Fruit fly (Drosophila melanogaster) whole organism, embryonic: ENCODE results near the gene Bacc.

Experiments used
- Blimp-1 ChIP-seq: fragments of 200-800 bp; sonication (Bioruptor generic); optimal IDR thresholded peaks from 3 replicates; lab custom pipeline; 2018; ENCODE audit warnings: missing biosample characterization, missing genetic modification characterization, mild to moderate bottlenecking, moderate library complexity, missing genetic modification reagents
- CG10462 ChIP-seq: fragments of 200-800 bp; sonication (Bioruptor generic); optimal IDR thresholded peaks from 2 replicates; lab custom pipeline; 2016; ENCODE audit warnings: missing biosample characterization, missing genetic modification characterization
- CG11456 ChIP-seq: fragments of 200-800 bp; sonication (Bioruptor generic); IDR thresholded peaks from 3 replicates; pipeline ENCODE4 v1.3.6; 2022; ENCODE audit warnings: missing biosample characterization, missing genetic modification characterization
- CG12219 ChIP-seq: fragments of 200-800 bp; sonication (Bioruptor generic); optimal IDR thresholded peaks from 3 replicates; lab custom pipeline; 2018; ENCODE audit warnings: missing biosample characterization, mild to moderate bottlenecking, missing genetic modification characterization
- CG13624 ChIP-seq: fragments of 200-800 bp; sonication (Bioruptor generic); optimal IDR thresholded peaks from 2 replicates; lab custom pipeline; 2016; ENCODE audit warnings: missing biosample characterization, missing genetic modification characterization
- CG15011 ChIP-seq: fragments of 200-800 bp; sonication (Bioruptor generic); optimal IDR thresholded peaks from 3 replicates; lab custom pipeline; 2018; ENCODE audit warnings: missing biosample characterization, mild to moderate bottlenecking, missing genetic modification characterization
- CG1832 ChIP-seq: fragments of 200-800 bp; sonication (Bioruptor generic); optimal IDR thresholded peaks from 2 replicates; lab custom pipeline; 2017; ENCODE audit warnings: missing biosample characterization, mild to moderate bottlenecking, missing genetic modification characterization, inconsistent platforms
- CG18599 ChIP-seq: fragments of 200-800 bp; sonication (Bioruptor generic); optimal IDR thresholded peaks from 3 replicates; lab custom pipeline; 2017; ENCODE audit warnings: missing biosample characterization, missing genetic modification characterization, mild to moderate bottlenecking, moderate library complexity, missing genetic modification reagents
- CG2199 ChIP-seq: fragments of 200-800 bp; sonication (Bioruptor generic); IDR thresholded peaks from 3 replicates; pipeline ENCODE4 v1.3.6; 2022; ENCODE audit warnings: missing biosample characterization, missing genetic modification characterization
- CG2889 ChIP-seq: fragments of 200-800 bp; sonication (Bioruptor generic); IDR thresholded peaks from 3 replicates; pipeline ENCODE4 v1.3.6; 2022; ENCODE audit warnings: missing biosample characterization, missing genetic modification characterization
- CG34376 ChIP-seq: fragments of 200-800 bp; sonication (Bioruptor generic); optimal IDR thresholded peaks from 2 replicates; lab custom pipeline; 2018; ENCODE audit warnings: missing biosample characterization, mild to moderate bottlenecking, missing genetic modification characterization
- CG5180 ChIP-seq: fragments of 200-800 bp; sonication (Bioruptor generic); optimal IDR thresholded peaks from 3 replicates; lab custom pipeline; 2017; ENCODE audit warnings: missing biosample characterization, missing genetic modification characterization, mild to moderate bottlenecking, moderate library complexity, missing genetic modification reagents
- CG7963 ChIP-seq: fragments of 200-800 bp; sonication (Bioruptor generic); IDR thresholded peaks from 3 replicates; pipeline ENCODE4 v1.3.6; 2022; ENCODE audit warnings: missing biosample characterization, missing genetic modification characterization; ENCODE audit not compliant: partially characterized antibody
- CG7987 ChIP-seq: fragments of 200-800 bp; sonication (Bioruptor generic); optimal IDR thresholded peaks from 2 replicates; lab custom pipeline; 2018; ENCODE audit warnings: missing biosample characterization, mild to moderate bottlenecking, missing genetic modification characterization, moderate library complexity
- CG9215 ChIP-seq: fragments of 200-800 bp; sonication (Bioruptor generic); IDR thresholded peaks from 2 replicates; pipeline ENCODE4 v1.3.6; 2022; ENCODE audit warnings: missing biosample characterization, missing genetic modification characterization
- Deaf1 ChIP-seq: fragments of 200-800 bp; optimal IDR thresholded peaks from 3 replicates; lab custom pipeline; 2019; ENCODE audit warnings: missing biosample characterization, mild to moderate bottlenecking, missing genetic modification characterization, moderate library complexity
- Dip2 ChIP-seq: fragments of 200-800 bp; sonication (Bioruptor generic); IDR thresholded peaks from 2 replicates; pipeline ENCODE4 v1.3.6; 2022; ENCODE audit warnings: missing biosample characterization, missing genetic modification characterization
- Drgx ChIP-seq: fragments of 200-800 bp; sonication (Bioruptor generic); IDR thresholded peaks from 2 replicates; pipeline ENCODE4 v1.3.6; 2022; ENCODE audit warnings: missing biosample characterization, missing genetic modification characterization
- HLH3B ChIP-seq: fragments of 200-800 bp; sonication (Bioruptor generic); IDR thresholded peaks from 2 replicates; pipeline ENCODE4 v1.3.6; 2022; ENCODE audit warnings: missing biosample characterization, missing genetic modification characterization
- HmgD ChIP-seq: fragments of 200-800 bp; sonication (Bioruptor generic); optimal IDR thresholded peaks from 3 replicates; lab custom pipeline; 2016; ENCODE audit warnings: missing biosample characterization, missing genetic modification characterization
- Hr78 ChIP-seq, 2 experiments: fragments of 200-800 bp in 1 of 2; fragments of >200 bp in 1 of 2; sonication (Bioruptor generic) in 1 of 2; optimal IDR thresholded peaks; 2 replicates each; lab custom pipeline; 2017 to 2019; ENCODE audit warnings: missing biosample characterization in 2 of 2, missing genetic modification characterization in 2 of 2, mild to moderate bottlenecking in 1 of 2, moderate library complexity in 1 of 2
- Med ChIP-seq: fragments of 200-800 bp; sonication (Bioruptor generic); peaks from one replicate; lab custom pipeline; 2016; ENCODE audit warnings: missing biosample characterization, missing genetic modification characterization, mild to moderate bottlenecking, inconsistent platforms, moderate library complexity
- NFAT ChIP-seq: fragments of 200-800 bp; sonication (Bioruptor generic); IDR thresholded peaks from 2 replicates; pipeline ENCODE4 v1.3.6; 2022; ENCODE audit warnings: missing biosample characterization, missing genetic modification characterization
- Nf-YC ChIP-seq: fragments of 200-800 bp; optimal IDR thresholded peaks from 3 replicates; lab custom pipeline; 2019; ENCODE audit warnings: missing biosample characterization, mild to moderate bottlenecking, missing genetic modification characterization, moderate library complexity
- Sox100B ChIP-seq: fragments of 200-800 bp; sonication (Bioruptor generic); optimal IDR thresholded peaks from 3 replicates; lab custom pipeline; 2018; ENCODE audit warnings: missing biosample characterization, mild to moderate bottlenecking, missing genetic modification characterization
- Taf1 ChIP-seq: fragments of 200-800 bp; sonication (Bioruptor generic); IDR thresholded peaks from 2 replicates; pipeline ENCODE4 v1.3.6; 2022; ENCODE audit warnings: missing biosample characterization, missing genetic modification characterization
- YL-1 ChIP-seq: fragments of 200-800 bp; sonication (Bioruptor generic); optimal IDR thresholded peaks from 3 replicates; lab custom pipeline; 2017; ENCODE audit warnings: missing biosample characterization, mild to moderate bottlenecking, missing genetic modification characterization
- aop ChIP-seq: fragments of 200-800 bp; sonication (Bioruptor generic); IDR thresholded peaks from 2 replicates; pipeline ENCODE4 v1.3.6; 2022; ENCODE audit warnings: missing biosample characterization, missing genetic modification characterization
- bsh ChIP-seq, 2 experiments: fragments of 200-800 bp; sonication (Bioruptor generic); optimal IDR thresholded peaks; 2 replicates each; lab custom pipeline; 2017 to 2018; ENCODE audit warnings: mild to moderate bottlenecking in 2 of 2, missing biosample characterization in 2 of 2, missing genetic modification characterization in 2 of 2, moderate library complexity in 1 of 2
- chn ChIP-seq: fragments of 200-800 bp; sonication (Bioruptor generic); optimal IDR thresholded peaks from 2 replicates; lab custom pipeline; 2016; ENCODE audit warnings: missing biosample characterization, missing genetic modification characterization
- ci ChIP-seq: fragments of 200-800 bp; sonication (Bioruptor generic); IDR thresholded peaks from 3 replicates; pipeline ENCODE4 v1.3.6; 2022; ENCODE audit warnings: missing biosample characterization, missing genetic modification characterization
- danr ChIP-seq: fragments of 200-800 bp; sonication (Bioruptor generic); IDR thresholded peaks from 2 replicates; pipeline ENCODE4 v1.3.6; 2022; ENCODE audit warnings: missing biosample characterization, missing genetic modification characterization
- ftz-f1 ChIP-seq: fragments of 200-800 bp; sonication (Bioruptor generic); optimal IDR thresholded peaks from 2 replicates; lab custom pipeline; 2016; ENCODE audit warnings: missing biosample characterization, missing genetic modification characterization
- ham ChIP-seq: fragments of 200-800 bp; sonication (Bioruptor generic); IDR thresholded peaks from 2 replicates; pipeline ENCODE4 v1.3.6; 2022; ENCODE audit warnings: missing biosample characterization, missing genetic modification characterization
- lab ChIP-seq: fragments of 200-800 bp; sonication (Bioruptor generic); optimal IDR thresholded peaks from 3 replicates; lab custom pipeline; 2017; ENCODE audit warnings: missing biosample characterization, missing genetic modification characterization, mild to moderate bottlenecking, moderate library complexity, missing genetic modification reagents
- sna ChIP-seq: fragments of 200-800 bp; sonication (Bioruptor generic); IDR thresholded peaks from 2 replicates; pipeline ENCODE4 v1.3.6; 2022; ENCODE audit warnings: missing biosample characterization, missing genetic modification characterization; ENCODE audit not compliant: partially characterized antibody
- sug ChIP-seq: fragments of 200-800 bp; optimal IDR thresholded peaks from 2 replicates; lab custom pipeline; 2019; ENCODE audit warnings: missing biosample characterization, mild to moderate bottlenecking, missing genetic modification characterization, moderate library complexity

Bacc gene

dm6 chr2L:2804634-2805311 is 52.5 kb downstream of the Bacc start, which contains the start of gene daw (continued):
- 0 out of 3 replicates have a peak, but pooled peaks have one; percentile 42 for TF ChIP-seq ci
- peak; percentile 73 for TF ChIP-seq Deaf1 (tag; lab: Kevin White, UChicago)
- peak; percentile 23 for TF ChIP-seq HmgD (GFP tag; lab: Kevin White, UChicago)
- TF ChIP-seq CG7987 (GFP tag; lab: Kevin White, UChicago), result no peak
- TF ChIP-seq sna (GFP tag; lab: Robert Waterston, UW), result peak; percentile 56; the same call in 1 of the 2 replicates
- TF ChIP-seq CG9215 (GFP tag; lab: Robert Waterston, UW), result no peak
- 0 out of 2 replicates have a peak, but pooled peaks have one; percentile 24 for TF ChIP-seq Drgx (GFP tag; lab: Robert Waterston, UW)
- TF ChIP-seq CG5180, result peak; percentile 99
- TF ChIP-seq CG34376 (GFP tag; lab: Kevin White, UChicago), result peak; percentile 85
- peak; percentile 60 for TF ChIP-seq Med (GFP tag; lab: Kevin White, UChicago)
- no peak for TF ChIP-seq CG10462 (GFP tag; lab: Kevin White, UChicago)
- peak in 1 of 2 experiments; percentile 77 for TF ChIP-seq bsh (GFP tag; optimal IDR thresholded peaks at IDR 0.05; lab: Kevin White, UChicago)
- TF ChIP-seq Blimp-1 (GFP tag; lab: Kevin White, UChicago), result peak; percentile 26
- TF ChIP-seq YL-1 (GFP tag; lab: Kevin White, UChicago), result no peak
- no peak for TF ChIP-seq CG15011 (GFP tag; lab: Kevin White, UChicago)
- 0 out of 2 replicates have a peak, but pooled peaks have one; percentile 20 for TF ChIP-seq ham (GFP tag; lab: Robert Waterston, UW)
- TF ChIP-seq chn (GFP tag; lab: Kevin White, UChicago), result peak; percentile 21
- no peak for TF ChIP-seq CG7963 (GFP tag; lab: Robert Waterston, UW)
- no peak for TF ChIP-seq Dip2 (GFP tag; lab: Robert Waterston, UW)
- no peak for TF ChIP-seq danr (GFP tag; lab: Robert Waterston, UW)
- TF ChIP-seq CG12219, result no peak
- TF ChIP-seq CG11456 (GFP tag; lab: Robert Waterston, UW), result peak; percentile 21; the same call in 1 of the 3 replicates
- peak; percentile 12 for TF ChIP-seq CG18599 (GFP tag; lab: Kevin White, UChicago)
- peak; percentile 39; the same call in 1 of the 2 replicates for TF ChIP-seq aop
- peak; percentile 40 for TF ChIP-seq Nf-YC (tag; lab: Kevin White, UChicago)
- no peak for TF ChIP-seq HLH3B (GFP tag; lab: Robert Waterston, UW)
- TF ChIP-seq lab (GFP tag; lab: Kevin White, UChicago), result peak; percentile 60
- TF ChIP-seq CG2889 (GFP tag; lab: Robert Waterston, UW), result no peak
- peak; percentile 11 for TF ChIP-seq ftz-f1 (GFP tag; lab: Kevin White, UChicago)
- peak; percentile 81 for TF ChIP-seq CG13624 (GFP tag; lab: Kevin White, UChicago)
- TF ChIP-seq NFAT (GFP tag; lab: Robert Waterston, UW), result peak; percentile 25; the same call in 1 of the 2 replicates
- TF ChIP-seq Sox100B (GFP tag; lab: Kevin White, UChicago), result no peak
- peak; percentile 20 for TF ChIP-seq CG1832 (GFP tag; lab: Kevin White, UChicago)
- peak; percentile 93 for TF ChIP-seq sug
- TF ChIP-seq Hr78 (GFP tag; optimal IDR thresholded peaks at IDR 0.05; lab: Kevin White, UChicago), result peak in 1 of 2 experiments; percentile 23
- no peak for TF ChIP-seq Taf1 (GFP tag; lab: Robert Waterston, UW)
- TF ChIP-seq CG2199 (GFP tag; lab: Robert Waterston, UW), result peak; percentile 96
